Worm (Caenorhabditis elegans): ENCODE results near the gene xbx-4.

The xbx-4 gene

DNA sequence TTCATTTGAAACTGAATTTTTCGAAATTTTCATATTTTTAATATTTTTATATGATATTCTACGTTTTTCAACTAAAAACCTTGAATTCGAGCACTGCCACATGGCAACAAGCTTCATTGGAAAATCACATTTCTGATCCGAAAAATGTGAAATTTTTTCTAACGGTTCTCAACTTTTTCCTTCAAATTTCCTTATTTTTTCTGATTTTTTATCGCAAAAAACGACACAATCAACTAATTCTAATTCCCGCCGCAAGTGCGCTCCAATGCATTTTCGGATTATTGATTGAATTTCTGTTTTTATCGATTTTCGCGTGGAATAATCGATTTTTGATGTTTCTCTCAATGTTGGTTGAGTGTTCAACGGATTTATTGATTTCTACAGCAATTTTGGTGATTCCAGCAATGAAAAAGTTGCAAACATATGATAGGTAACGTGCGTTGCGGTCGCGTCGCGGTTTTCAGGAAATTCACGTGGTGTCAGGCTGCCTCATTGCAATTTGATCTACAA is 19.0 kb downstream of the xbx-4 start, which contains the start of gene C23H5.12:
Gene C23H5.12, plus strand, starts transcription at position 51 of the 510 bp plus-strand sequence.
- TF ChIP-seq ceh-36 (tag; optimal IDR thresholded peaks at IDR 0.05) = no peak
- TF ChIP-seq aly-1 (tag; optimal IDR thresholded peaks at IDR 0.05) = no peak
- no peak for TF ChIP-seq tra-4 (tag; optimal IDR thresholded peaks at IDR 0.05)

DNA sequence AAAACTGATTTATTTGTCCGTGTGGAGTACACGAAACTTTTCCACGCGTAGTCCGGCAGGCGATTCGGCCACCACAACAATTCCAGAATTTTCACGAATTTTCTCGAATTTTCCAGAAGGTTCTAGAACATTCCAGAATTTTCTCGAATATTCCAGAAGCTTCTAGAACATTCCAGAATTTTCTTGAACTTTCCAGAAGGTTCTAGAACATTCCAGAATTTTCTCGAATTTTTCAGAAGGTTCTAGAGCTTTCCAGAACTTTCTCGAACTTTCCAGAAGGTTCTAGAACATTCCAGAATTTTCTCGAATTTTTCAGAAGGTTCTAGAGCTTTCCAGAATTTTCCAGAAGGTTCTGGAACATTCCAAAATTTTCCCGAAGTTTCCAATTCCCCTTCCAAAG is 21.4 kb downstream of the xbx-4 start:
- TF ChIP-seq pes-1 (GFP tag; IDR thresholded peaks at IDR 0.05) = peak; percentile 57

DNA sequence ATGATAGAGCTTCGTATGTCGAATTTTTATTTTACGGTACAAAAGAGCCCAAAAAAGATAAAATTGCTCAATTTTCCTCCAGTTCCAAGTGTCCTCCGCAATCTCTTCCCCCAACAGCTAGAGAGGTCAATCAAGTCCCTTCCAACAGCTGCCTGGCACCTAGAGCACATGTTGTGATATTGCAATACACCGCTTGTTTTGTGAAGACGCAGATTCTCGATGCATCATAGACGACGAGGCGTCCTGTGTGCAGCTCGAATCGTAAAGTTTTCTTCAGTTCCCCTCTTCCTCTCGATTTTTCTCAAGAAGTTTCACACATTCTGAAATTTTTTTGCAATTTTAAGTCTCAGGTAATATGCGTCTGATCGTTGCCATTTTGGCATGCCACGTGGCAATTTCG is 22.2 kb downstream of the xbx-4 start, which contains the start of gene test-1:
Gene test-1, plus strand, starts transcription at position 345 of the 400 bp plus-strand sequence.
- TF ChIP-seq hnd-1 (tag; optimal IDR thresholded peaks at IDR 0.05) (no peak), pes-1 (GFP tag; IDR thresholded peaks at IDR 0.05) (no peak), tbx-11 (GFP tag; IDR thresholded peaks at IDR 0.05) (no peak), tbx-37 (GFP tag; conservative IDR thresholded peaks at IDR 0.05) (no peak), ceh-13 (GFP tag; optimal IDR thresholded peaks at IDR 0.05) (no peak), aly-1 (tag; optimal IDR thresholded peaks at IDR 0.05) (no peak), B0310.2 (tag; optimal IDR thresholded peaks at IDR 0.05) (no peak), ceh-36 (tag; optimal IDR thresholded peaks at IDR 0.05) (no peak), F13C5.2 (tag; optimal IDR thresholded peaks at IDR 0.05) (no peak), sea-1 (GFP tag; conservative IDR thresholded peaks at IDR 0.05) (no peak)

DNA sequence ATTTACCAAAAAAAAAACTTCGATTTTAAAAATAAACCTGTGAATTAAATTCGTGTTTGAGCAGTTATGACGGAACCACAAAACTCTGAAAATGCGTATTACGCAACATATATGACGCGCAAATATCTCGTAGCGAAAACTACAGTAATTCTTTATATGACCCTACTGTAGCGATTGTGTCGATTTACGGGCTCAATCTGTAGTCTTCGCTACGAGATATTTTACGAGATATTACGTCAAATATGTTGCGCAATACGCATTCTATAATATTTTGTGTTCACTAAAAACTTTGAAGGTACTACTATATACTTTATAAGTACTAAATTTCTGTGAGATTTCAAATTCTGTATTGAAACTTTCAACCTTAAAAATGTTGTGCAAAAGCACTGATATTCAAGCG is 23.0 kb downstream of the xbx-4 start:
- TF ChIP-seq hnd-1 (tag; optimal IDR thresholded peaks at IDR 0.05) (no peak), B0310.2 (tag; optimal IDR thresholded peaks at IDR 0.05) (no peak), ceh-36 (tag; optimal IDR thresholded peaks at IDR 0.05) (no peak), pes-1 (GFP tag; IDR thresholded peaks at IDR 0.05) (no peak), F13C5.2 (tag; optimal IDR thresholded peaks at IDR 0.05) (no peak), aly-1 (tag; optimal IDR thresholded peaks at IDR 0.05) (no peak), ama-1 (optimal IDR thresholded peaks at IDR 0.05) (no peak), ets-7 (tag; optimal IDR thresholded peaks at IDR 0.05) (no peak), flt-1 (GFP tag; IDR thresholded peaks at IDR 0.05) (no peak)

DNA sequence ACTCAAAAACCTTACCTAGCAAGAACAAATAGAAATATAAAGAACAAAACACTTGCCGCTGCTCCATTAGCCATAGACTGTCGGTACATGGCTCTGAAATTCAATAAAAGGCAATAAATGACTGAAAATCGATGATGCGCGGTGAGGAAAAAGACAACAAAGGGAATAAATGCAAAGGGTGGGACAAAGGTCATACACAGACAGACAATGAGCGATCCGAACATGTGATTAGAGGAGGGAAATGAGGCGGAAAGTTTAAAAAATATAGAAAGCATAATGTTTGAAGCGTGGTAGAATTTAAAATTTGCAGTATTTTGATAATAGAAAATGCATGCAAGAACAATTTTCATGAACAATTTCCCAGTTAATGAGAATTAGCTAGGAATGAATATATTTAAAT is 26.1 kb downstream of the xbx-4 start, which contains the start of gene C54E4.12:
Gene C54E4.12, minus strand, starts transcription at position 101 of the 400 bp plus-strand sequence.
- TF ChIP-seq ceh-36 (tag; optimal IDR thresholded peaks at IDR 0.05) = no peak
- TF ChIP-seq ceh-13 (GFP tag; optimal IDR thresholded peaks at IDR 0.05) = no peak
- TF ChIP-seq aly-1 (tag; optimal IDR thresholded peaks at IDR 0.05) = no peak
- no peak for TF ChIP-seq ama-1 (optimal IDR thresholded peaks at IDR 0.05)
- TF ChIP-seq tra-4 (tag; optimal IDR thresholded peaks at IDR 0.05) = no peak
- TF ChIP-seq sea-1 (GFP tag; conservative IDR thresholded peaks at IDR 0.05) = no peak
- TF ChIP-seq F13C5.2 (tag; optimal IDR thresholded peaks at IDR 0.05) = no peak
- no peak for TF ChIP-seq tbx-11 (GFP tag; IDR thresholded peaks at IDR 0.05)
- no peak for TF ChIP-seq tbx-37 (GFP tag; conservative IDR thresholded peaks at IDR 0.05)
- TF ChIP-seq B0310.2 (tag; optimal IDR thresholded peaks at IDR 0.05) = no peak
- no peak for TF ChIP-seq scrt-1 (GFP tag; IDR thresholded peaks at IDR 0.05)
- TF ChIP-seq hmg-4 (GFP tag; optimal IDR thresholded peaks at IDR 0.05) = no peak
- TF ChIP-seq ets-7 (tag; optimal IDR thresholded peaks at IDR 0.05) = no peak
- no peak for TF ChIP-seq hnd-1 (tag; optimal IDR thresholded peaks at IDR 0.05)
- TF ChIP-seq pes-1 (GFP tag; IDR thresholded peaks at IDR 0.05) = no peak
- no peak for TF ChIP-seq flt-1 (GFP tag; IDR thresholded peaks at IDR 0.05)
- TF ChIP-seq hmbx-1 (tag; optimal IDR thresholded peaks at IDR 0.05) = no peak

DNA sequence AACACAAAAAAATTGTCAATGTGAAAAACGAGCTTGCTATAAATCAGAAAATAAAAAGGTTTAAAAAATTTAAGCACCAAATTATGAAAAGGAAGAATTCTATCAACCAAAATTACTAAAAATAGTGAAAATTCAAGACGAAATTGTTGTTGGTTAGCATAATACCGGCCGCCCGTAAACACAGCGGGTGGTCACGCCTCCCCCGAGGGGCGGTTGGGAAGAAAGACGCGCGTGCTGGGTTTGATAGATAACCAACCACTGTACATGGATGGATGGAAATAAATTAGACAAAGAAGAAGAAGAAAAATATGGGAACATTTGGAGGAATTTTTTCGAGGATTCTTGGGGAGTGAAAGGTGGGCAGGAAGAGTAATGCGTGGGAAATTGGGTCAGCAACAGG is 27.9 kb downstream of the xbx-4 start:
- TF ChIP-seq sea-1 (GFP tag; conservative IDR thresholded peaks at IDR 0.05) = no peak
- no peak for TF ChIP-seq ceh-13 (GFP tag; optimal IDR thresholded peaks at IDR 0.05)
- TF ChIP-seq scrt-1 (GFP tag; IDR thresholded peaks at IDR 0.05) = no peak

DNA sequence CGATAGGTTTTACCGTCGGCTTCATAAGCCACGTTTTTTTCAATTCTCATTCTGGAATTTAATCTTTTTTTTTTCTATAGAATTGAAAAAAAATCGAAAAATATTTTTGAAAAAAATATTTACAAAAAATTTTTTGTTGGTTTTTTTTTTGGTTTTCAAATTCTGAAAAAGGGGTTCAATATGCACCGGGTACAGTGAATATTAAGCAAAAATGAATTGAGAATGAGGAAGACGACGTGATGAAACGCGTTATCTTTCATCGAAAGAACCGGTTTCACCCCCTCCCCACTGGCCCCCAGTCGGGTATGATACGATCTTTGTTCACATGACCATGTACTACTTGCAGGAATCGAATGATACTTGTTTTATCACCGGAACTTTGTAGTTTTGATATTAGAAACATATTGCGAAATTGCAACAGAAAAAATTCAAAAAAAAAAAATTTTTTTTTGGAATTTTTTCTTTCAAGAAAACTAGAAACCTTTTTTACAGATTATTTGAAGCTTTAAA is 34.9 kb downstream of the xbx-4 start, which contains the start of gene C54E4.5:
Gene C54E4.5, minus strand, starts transcription at position 51 of the 510 bp plus-strand sequence.
- TF ChIP-seq ets-7 (tag; optimal IDR thresholded peaks at IDR 0.05) (no peak), hnd-1 (tag; optimal IDR thresholded peaks at IDR 0.05) (no peak), hmg-4 (GFP tag; optimal IDR thresholded peaks at IDR 0.05) (no peak), flt-1 (GFP tag; IDR thresholded peaks at IDR 0.05) (no peak), ama-1 (optimal IDR thresholded peaks at IDR 0.05) (no peak), ceh-13 (GFP tag; optimal IDR thresholded peaks at IDR 0.05) (no peak), tbx-11 (GFP tag; IDR thresholded peaks at IDR 0.05) (no peak), tbx-37 (GFP tag; conservative IDR thresholded peaks at IDR 0.05) (no peak), hmbx-1 (tag; optimal IDR thresholded peaks at IDR 0.05) (no peak), F13C5.2 (tag; optimal IDR thresholded peaks at IDR 0.05) (no peak)

DNA sequence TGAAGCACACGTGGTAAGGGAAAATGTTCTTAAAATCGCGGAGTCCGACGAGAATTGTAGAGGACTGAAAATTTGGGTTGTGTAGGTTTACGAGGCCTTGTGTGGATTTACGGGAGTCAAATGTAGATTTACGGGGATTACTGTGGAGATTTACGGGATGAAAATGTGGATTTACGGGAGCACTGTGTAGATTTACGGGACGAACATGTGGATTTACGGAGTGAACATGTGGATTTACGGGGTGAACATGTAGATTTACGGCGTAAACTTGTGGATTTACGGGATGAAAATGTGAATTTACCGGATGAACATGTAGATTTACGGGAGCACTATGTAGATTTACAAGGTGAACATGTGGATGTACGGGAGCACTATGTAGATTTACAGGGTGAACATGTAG is 41.8 kb downstream of the xbx-4 start:
- TF ChIP-seq B0310.2 (tag; optimal IDR thresholded peaks at IDR 0.05) (no peak), scrt-1 (GFP tag; IDR thresholded peaks at IDR 0.05) (no peak)

DNA sequence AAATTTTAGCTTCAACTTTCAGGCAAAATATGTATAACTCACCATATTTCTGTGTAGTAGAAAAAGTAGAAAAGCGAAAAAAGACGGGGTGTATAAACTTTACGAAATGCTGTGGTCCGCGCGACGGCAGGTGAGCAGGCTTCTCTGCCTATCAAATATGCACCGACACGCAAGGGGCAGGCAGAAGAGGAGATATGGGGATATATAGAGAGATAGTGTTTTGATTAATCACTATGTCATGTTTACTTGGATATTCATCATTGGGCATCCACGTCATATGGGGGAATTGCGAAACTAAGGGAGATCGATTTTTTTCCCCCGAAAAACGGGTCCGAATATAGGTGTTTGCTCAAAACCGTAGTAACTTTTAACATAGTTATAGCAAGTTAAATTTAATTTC is 44.6 kb downstream of the xbx-4 start, which contains the start of gene gcy-37:
Gene gcy-37, minus strand, starts transcription at position 101 of the 400 bp plus-strand sequence.
- TF ChIP-seq ama-1 (optimal IDR thresholded peaks at IDR 0.05) = no peak
- no peak for TF ChIP-seq sea-1 (GFP tag; conservative IDR thresholded peaks at IDR 0.05)
- no peak for TF ChIP-seq hmg-4 (GFP tag; optimal IDR thresholded peaks at IDR 0.05)
- TF ChIP-seq tbx-11 (GFP tag; IDR thresholded peaks at IDR 0.05) = no peak
- TF ChIP-seq flt-1 (GFP tag; IDR thresholded peaks at IDR 0.05) = no peak
- TF ChIP-seq ets-7 (tag; optimal IDR thresholded peaks at IDR 0.05) = no peak
- no peak for TF ChIP-seq hmbx-1 (tag; optimal IDR thresholded peaks at IDR 0.05)
- TF ChIP-seq tra-4 (tag; optimal IDR thresholded peaks at IDR 0.05) = no peak
- no peak for TF ChIP-seq hnd-1 (tag; optimal IDR thresholded peaks at IDR 0.05)
- no peak for TF ChIP-seq pes-1 (GFP tag; IDR thresholded peaks at IDR 0.05)
- no peak for TF ChIP-seq tbx-37 (GFP tag; conservative IDR thresholded peaks at IDR 0.05)
- TF ChIP-seq B0310.2 (tag; optimal IDR thresholded peaks at IDR 0.05) = no peak
- TF ChIP-seq ceh-36 (tag; optimal IDR thresholded peaks at IDR 0.05) = no peak
- TF ChIP-seq F13C5.2 (tag; optimal IDR thresholded peaks at IDR 0.05) = no peak
- TF ChIP-seq ceh-13 (GFP tag; optimal IDR thresholded peaks at IDR 0.05) = no peak
